Worm (Caenorhabditis elegans) whole organism, mixed stage, embryonic: ENCODE results near the gene C15H11.10.

Experiments used
- ceh-43 ChIP-seq: fragments of 200-800 bp; sonication (Bioruptor generic); optimal IDR thresholded peaks from 2 replicates; lab custom pipeline; 2018; ENCODE audit warnings: mild to moderate bottlenecking, missing genetic modification characterization, moderate library complexity, missing compliant biosample characterization
- ces-1 ChIP-seq: fragments of 150-350 bp; optimal IDR thresholded peaks from 2 replicates; lab custom pipeline; 2014; ENCODE audit warnings: missing biosample characterization, missing genetic modification reagents, missing genetic modification characterization
- lin-32 ChIP-seq: fragments of 200-800 bp; sonication (Bioruptor generic); optimal IDR thresholded peaks from 2 replicates; lab custom pipeline; 2018; ENCODE audit warnings: mild to moderate bottlenecking, missing genetic modification characterization, missing compliant biosample characterization
- mep-1 ChIP-seq: fragments of 150-350 bp; optimal IDR thresholded peaks from 2 replicates; lab custom pipeline; 2017; ENCODE audit warnings: missing biosample characterization, missing genetic modification reagents, missing genetic modification characterization, inconsistent platforms
- nhr-237 ChIP-seq: fragments of 150-350 bp; optimal IDR thresholded peaks from 2 replicates; lab custom pipeline; 2014; ENCODE audit warnings: missing biosample characterization, missing genetic modification characterization
- nhr-76 ChIP-seq: sonication (generic microtip); optimal IDR thresholded peaks from 2 replicates; lab custom pipeline; 2017; ENCODE audit warnings: missing biosample characterization, missing genetic modification characterization
- pha-4 ChIP-seq: fragments of 150-350 bp; optimal IDR thresholded peaks from 2 replicates; lab custom pipeline; 2018; ENCODE audit warnings: missing biosample characterization, missing genetic modification reagents, missing genetic modification characterization
- unc-39 ChIP-seq: fragments of 150-350 bp; optimal IDR thresholded peaks from 2 replicates; lab custom pipeline; 2014; ENCODE audit warnings: missing biosample characterization, missing genetic modification characterization
- ztf-11 ChIP-seq: fragments of 150-350 bp; optimal IDR thresholded peaks from 2 replicates; lab custom pipeline; 2014; ENCODE audit warnings: missing biosample characterization, missing genetic modification characterization

ce11 chrV:14368272-14369052, 23.5 kb upstream of the C15H11.10 start:
- no peak for TF ChIP-seq ces-1 (GFP tag; lab: Kevin White, UChicago)
- TF ChIP-seq lin-32 (GFP tag; lab: Kevin White, UChicago) = peak; percentile 33
- TF ChIP-seq unc-39 (tag; lab: Kevin White, UChicago) = no peak
- no peak for TF ChIP-seq nhr-237 (tag; lab: Kevin White, UChicago)
- no peak for TF ChIP-seq nhr-76 (tag; lab: Kevin White, UChicago)
- TF ChIP-seq ztf-11 (tag; lab: Kevin White, UChicago) = no peak
- TF ChIP-seq ceh-43 (GFP tag; lab: Kevin White, UChicago) = no peak
- TF ChIP-seq mep-1 (tag; lab: Kevin White, UChicago) = no peak
- TF ChIP-seq pha-4 (tag; lab: Kevin White, UChicago) = no peak
